Worm (Caenorhabditis elegans): ENCODE results near the gene F42C5.6.

ce11 chrIV:7285839-7286238, 23.0 kb downstream of the F42C5.6 start, which contains the start of gene C06E4.8:
- TF ChIP-seq unc-39 (tag; optimal IDR thresholded peaks at IDR 0.05) (no peak), mep-1 (tag; optimal IDR thresholded peaks at IDR 0.05) (no peak), ztf-11 (tag; optimal IDR thresholded peaks at IDR 0.05) (no peak), snpc-4 (tag; optimal IDR thresholded peaks at IDR 0.05) (no peak), pha-4 (tag; optimal IDR thresholded peaks at IDR 0.05) (no peak), nhr-237 (tag; optimal IDR thresholded peaks at IDR 0.05) (no peak), nhr-28 (tag; optimal IDR thresholded peaks at IDR 0.05) (no peak), ceh-43 (GFP tag; optimal IDR thresholded peaks at IDR 0.05) (no peak), unc-62 (GFP tag; optimal IDR thresholded peaks at IDR 0.05) (no peak), lsy-2 (tag; optimal IDR thresholded peaks at IDR 0.05) (no peak), M03D4.4 (tag; optimal IDR thresholded peaks at IDR 0.05) (no peak), drap-1 (GFP tag; optimal IDR thresholded peaks at IDR 0.05) (no peak), lin-13 (tag; optimal IDR thresholded peaks at IDR 0.05) (no peak), nhr-76 (tag; optimal IDR thresholded peaks at IDR 0.05) (no peak)

Measured in whole organism, mixed stage, embryonic.